Worm (Caenorhabditis elegans) whole organism, late embryonic: Measurements from ENCODE around the gene mac-1.

ENCODE experiments used
- C08G9.2 ChIP-seq: sonication (generic microtip); optimal IDR thresholded peaks from 2 replicates; lab custom pipeline; 2016; ENCODE audit warnings: mild to moderate bottlenecking, missing genetic modification characterization, moderate library complexity, missing compliant biosample characterization
- C38D4.7 ChIP-seq: fragments of 200-800 bp; sonication (Bioruptor generic); optimal IDR thresholded peaks from 2 replicates; lab custom pipeline; 2018; ENCODE audit warnings: mild to moderate bottlenecking, missing genetic modification characterization, moderate library complexity, missing compliant biosample characterization
- ceh-2 ChIP-seq: sonication (generic microtip); optimal IDR thresholded peaks from 2 replicates; lab custom pipeline; 2016; ENCODE audit warnings: missing genotype, missing genetic modification characterization, missing compliant biosample characterization
- ceh-22 ChIP-seq: sonication (generic microtip); optimal IDR thresholded peaks from 2 replicates; lab custom pipeline; 2017; ENCODE audit warnings: missing biosample characterization, missing genetic modification characterization
- ceh-24 ChIP-seq: sonication (generic microtip); optimal IDR thresholded peaks from 2 replicates; lab custom pipeline; 2016; ENCODE audit warnings: mild to moderate bottlenecking, missing genetic modification characterization, missing compliant biosample characterization
- ceh-45 ChIP-seq: fragments of 200-800 bp; sonication (Bioruptor generic); IDR thresholded peaks from 2 replicates; pipeline ENCODE4 v1.3.6; 2022; ENCODE audit warnings: missing genetic modification reagents, missing genetic modification characterization, missing compliant biosample characterization
- ceh-48 ChIP-seq: sonication (generic microtip); optimal IDR thresholded peaks from 2 replicates; lab custom pipeline; 2016; ENCODE audit warnings: missing genetic modification characterization, inconsistent platforms, missing compliant biosample characterization
- che-1 ChIP-seq: sonication (generic microtip); optimal IDR thresholded peaks from 2 replicates; lab custom pipeline; 2016; ENCODE audit warnings: mild to moderate bottlenecking, missing genetic modification characterization, missing compliant biosample characterization
- dmd-4 ChIP-seq: sonication (generic microtip); optimal IDR thresholded peaks from 2 replicates; lab custom pipeline; 2016; ENCODE audit warnings: borderline replicate concordance, missing genetic modification characterization, missing compliant biosample characterization
- elt-2 ChIP-seq: sonication (generic microtip); optimal IDR thresholded peaks from 2 replicates; lab custom pipeline; 2016; ENCODE audit warnings: missing genetic modification reagents, missing genetic modification characterization, missing compliant biosample characterization
- eyg-1 ChIP-seq: sonication (generic microtip); optimal IDR thresholded peaks from 2 replicates; lab custom pipeline; 2016; ENCODE audit warnings: missing genotype, missing genetic modification characterization, missing compliant biosample characterization
- hlh-13 ChIP-seq: fragments of 200-800 bp; sonication (Bioruptor generic); optimal IDR thresholded peaks from 2 replicates; lab custom pipeline; 2018; ENCODE audit warnings: mild to moderate bottlenecking, missing genetic modification characterization, missing compliant biosample characterization
- hlh-8 ChIP-seq: sonication (generic microtip); optimal IDR thresholded peaks from 2 replicates; lab custom pipeline; 2016; ENCODE audit warnings: missing genotype, missing genetic modification characterization, missing compliant biosample characterization
- npax-4 ChIP-seq: sonication (generic microtip); optimal IDR thresholded peaks from 2 replicates; lab custom pipeline; 2016; ENCODE audit warnings: missing genetic modification characterization, missing compliant biosample characterization
- pag-3 ChIP-seq: sonication (generic microtip); optimal IDR thresholded peaks from 2 replicates; lab custom pipeline; 2016; ENCODE audit warnings: missing compliant biosample characterization, missing genetic modification characterization, borderline replicate concordance
- pat-9 ChIP-seq: fragments of 200-800 bp; sonication (Bioruptor generic); optimal IDR thresholded peaks from 2 replicates; lab custom pipeline; 2018; ENCODE audit warnings: mild to moderate bottlenecking, missing genetic modification characterization, moderate library complexity, missing compliant biosample characterization
- pax-1 ChIP-seq: fragments of 150-350 bp; optimal IDR thresholded peaks from 2 replicates; lab custom pipeline; 2014; ENCODE audit warnings: missing biosample characterization, missing genetic modification characterization
- pha-4 ChIP-seq: fragments of 150-350 bp; optimal IDR thresholded peaks from 2 replicates; lab custom pipeline; 2018; ENCODE audit warnings: missing biosample characterization, missing genetic modification reagents, missing genetic modification characterization
- pros-1 ChIP-seq: fragments of 150-350 bp; optimal IDR thresholded peaks from 2 replicates; lab custom pipeline; 2014; ENCODE audit warnings: missing biosample characterization, missing genetic modification reagents, missing genetic modification characterization
- ref-2 ChIP-seq: sonication (generic microtip); optimal IDR thresholded peaks from 2 replicates; lab custom pipeline; 2016; ENCODE audit warnings: missing genetic modification characterization, missing compliant biosample characterization
- tbx-2 ChIP-seq: sonication (generic microtip); optimal IDR thresholded peaks from 2 replicates; lab custom pipeline; 2016; ENCODE audit warnings: missing genetic modification characterization, missing compliant biosample characterization
- tbx-7 ChIP-seq: sonication (generic microtip); optimal IDR thresholded peaks from 2 replicates; lab custom pipeline; 2016; ENCODE audit warnings: missing genotype, missing genetic modification characterization, missing compliant biosample characterization
- unc-3 ChIP-seq, 2 experiments: fragments of 200-800 bp in 1 of 2; sonication (Bioruptor generic) in 1 of 2; sonication (generic microtip) in 1 of 2; conservative IDR thresholded peaks in 1 of 2; optimal IDR thresholded peaks in 1 of 2; 2 replicates each; pipeline versions ENCODE4 v1.3.6 to Lab custom; 2016 to 2022; ENCODE audit warnings: missing compliant biosample characterization in 2 of 2, missing genetic modification characterization in 2 of 2, missing genetic modification reagents in 1 of 2
- zip-5 ChIP-seq: sonication (generic microtip); optimal IDR thresholded peaks from 2 replicates; lab custom pipeline; 2016; ENCODE audit warnings: missing genetic modification characterization, missing compliant biosample characterization
- ztf-16 ChIP-seq: sonication (generic microtip); optimal IDR thresholded peaks from 2 replicates; lab custom pipeline; 2017; ENCODE audit warnings: missing genetic modification characterization, missing compliant biosample characterization

mac-1 gene

ce11 chrII:13279216-13280123 lies 41.2 kb downstream of the mac-1 start:
- TF ChIP-seq tbx-7 (no peak), tbx-2 (peak; percentile 2), C08G9.2 (no peak), zip-5 (tag; lab: Kevin White, UChicago) (peak; percentile 34), pat-9 (no peak), ceh-48 (tag; lab: Kevin White, UChicago) (no peak), unc-3 (GFP tag; conservative IDR thresholded peaks at IDR 0.05; lab: Robert Waterston, UW) (no peak), unc-3 (tag; optimal IDR thresholded peaks at IDR 0.05; lab: Kevin White, UChicago) (no peak), elt-2 (tag; lab: Kevin White, UChicago) (peak; percentile 5), npax-4 (tag; lab: Kevin White, UChicago) (no peak)
- TF ChIP-seq, all 69 proteins: peak for 3

DNA sequence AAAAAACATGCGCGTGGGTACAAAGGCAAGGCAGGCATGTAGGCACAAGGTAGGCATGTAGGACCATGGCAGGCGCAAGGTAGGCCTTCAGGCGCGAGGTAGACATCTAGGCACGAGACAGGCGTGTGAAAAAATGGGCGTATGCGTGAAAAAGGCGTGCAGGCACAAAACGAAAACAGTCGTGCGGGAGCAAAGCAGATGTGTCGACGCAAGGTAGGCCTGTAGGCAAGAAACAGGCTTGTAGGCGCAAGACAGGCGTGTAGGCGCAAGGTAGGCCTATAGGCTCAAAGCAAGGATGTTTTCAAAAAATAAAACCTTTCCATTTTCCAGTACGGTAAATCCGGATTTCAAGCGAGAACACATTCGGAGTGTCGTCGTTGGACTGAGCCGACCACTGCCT lies 42.0 kb downstream of the mac-1 start:
- no peak for TF ChIP-seq tbx-2
- TF ChIP-seq hlh-13 (GFP tag; lab: Kevin White, UChicago), result no peak
- no peak for TF ChIP-seq pag-3 (tag; lab: Kevin White, UChicago)
- TF ChIP-seq che-1 (tag; lab: Kevin White, UChicago), result no peak
- TF ChIP-seq ceh-45 (GFP tag; lab: Robert Waterston, UW), result 0 out of 2 replicates have a peak, but pooled peaks have one; percentile 7
- TF ChIP-seq, all 69 proteins: peak for 1

ce11 chrII:13278214-13278613 lies 42.5 kb downstream of the mac-1 start:
- TF ChIP-seq pros-1 (tag; lab: Kevin White, UChicago) (no peak), dmd-4 (tag; lab: Kevin White, UChicago) (peak; percentile 37), hlh-13 (GFP tag; lab: Kevin White, UChicago) (no peak), che-1 (tag; lab: Kevin White, UChicago) (no peak), ceh-24 (no peak), ztf-16 (no peak)

DNA sequence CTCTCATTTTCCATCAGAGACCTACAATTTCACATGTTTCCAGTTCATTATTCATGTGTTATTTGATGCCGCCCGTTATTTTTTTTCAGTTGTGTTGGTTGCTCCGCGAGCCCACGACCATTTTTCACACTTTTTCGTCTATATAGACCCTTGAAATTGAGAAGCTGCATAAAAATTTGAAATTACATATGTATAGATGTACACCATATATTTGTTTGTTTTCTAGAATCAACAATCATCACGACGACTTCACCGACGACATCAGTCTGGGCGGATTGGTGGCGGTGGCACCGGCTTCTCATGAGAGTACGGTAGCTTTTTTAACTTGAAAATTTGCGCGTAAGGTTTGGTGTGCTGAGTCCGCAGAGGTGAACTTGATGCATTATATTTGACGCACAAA lies 49.9 kb downstream of the mac-1 start, which contains the start of gene Y48C3A.5:
Y48C3A.5 (plus strand) TSS at position 301 of the 400 bp plus-strand sequence.
- no peak for TF ChIP-seq ceh-22 (tag; lab: Kevin White, UChicago)
- TF ChIP-seq pax-1 (tag; lab: Kevin White, UChicago), result no peak
- TF ChIP-seq hlh-8 (tag; lab: Kevin White, UChicago), result no peak
- TF ChIP-seq ref-2 (tag; lab: Kevin White, UChicago), result no peak
- no peak for TF ChIP-seq pha-4
- no peak for TF ChIP-seq C38D4.7 (GFP tag; lab: Kevin White, UChicago)
- TF ChIP-seq unc-3 (GFP tag; conservative IDR thresholded peaks at IDR 0.05; lab: Robert Waterston, UW), result no peak
- no peak for TF ChIP-seq unc-3 (tag; optimal IDR thresholded peaks at IDR 0.05; lab: Kevin White, UChicago)
- TF ChIP-seq, all 69 proteins: peak for 0

DNA sequence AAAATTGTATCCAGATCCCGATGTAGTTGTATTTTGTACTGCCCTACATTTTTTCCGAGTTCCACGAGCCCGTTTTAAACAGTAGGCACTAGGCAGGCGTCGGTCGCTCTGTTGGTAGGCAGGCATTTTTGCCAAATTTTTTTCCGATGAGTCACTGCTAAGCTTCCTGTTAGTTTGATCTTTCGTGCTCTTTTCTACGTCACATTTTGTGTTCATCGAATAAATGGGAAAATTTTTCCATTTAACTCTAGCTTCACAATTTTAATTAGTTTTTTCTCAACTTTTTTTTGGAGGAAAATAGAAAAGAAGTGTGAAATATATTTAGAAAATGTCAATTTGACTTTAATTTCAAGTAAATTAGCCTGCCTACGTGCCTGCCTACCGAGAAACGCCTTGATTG lies 53.4 kb downstream of the mac-1 start:
- no peak for TF ChIP-seq eyg-1 (tag; lab: Kevin White, UChicago)
- no peak for TF ChIP-seq ceh-2 (tag; lab: Kevin White, UChicago)
- no peak for TF ChIP-seq elt-2 (tag; lab: Kevin White, UChicago)
